Worm (Caenorhabditis elegans) whole organism, early embryonic: ENCODE results near the gene F26A1.7.

Experiments used
- ama-1 ChIP-seq: fragments of 150-350 bp; optimal IDR thresholded peaks from 2 replicates; lab custom pipeline; 2014
- flt-1 ChIP-seq: fragments of 200-800 bp; sonication (Bioruptor generic); IDR thresholded peaks from 2 replicates; pipeline ENCODE4 v1.3.6; 2022; ENCODE audit warnings: missing genetic modification characterization, missing compliant biosample characterization
- hnd-1 ChIP-seq: sonication (generic microtip); optimal IDR thresholded peaks from 2 replicates; lab custom pipeline; 2016; ENCODE audit warnings: missing genetic modification characterization, missing compliant biosample characterization
- sea-1 ChIP-seq: fragments of 200-800 bp; sonication (Bioruptor generic); conservative IDR thresholded peaks from 2 replicates; pipeline ENCODE4 v1.3.6; 2022; ENCODE audit warnings: missing genetic modification characterization, missing compliant biosample characterization
- tra-4 ChIP-seq: sonication (generic microtip); optimal IDR thresholded peaks from 2 replicates; lab custom pipeline; 2017; ENCODE audit warnings: missing genetic modification characterization, missing compliant biosample characterization

ce11 chrIII:4866762-4867161 lies 47.0 kb upstream of the F26A1.7 start, which contains the start of gene C35D10.17:
- TF ChIP-seq ama-1 (lab: Kevin White, UChicago), result no peak
- no peak for TF ChIP-seq hnd-1 (tag; lab: Kevin White, UChicago)
- no peak for TF ChIP-seq tra-4 (tag; lab: Kevin White, UChicago)
- TF ChIP-seq flt-1, result no peak
- no peak for TF ChIP-seq sea-1 (GFP tag; lab: Robert Waterston, UW)
